Worm (Caenorhabditis elegans): ENCODE measurements around the gene pho-13.

The pho-13 gene

ce11 chrII:8789828-8790558 is 16.8 kb downstream of the pho-13 start, which contains the start of gene F07H5.13 (continued):
- TF ChIP-seq ceh-88 (GFP tag; IDR thresholded peaks at IDR 0.05) (no peak), mep-1 (tag; optimal IDR thresholded peaks at IDR 0.05) (no peak), grh-1 (GFP tag; IDR thresholded peaks at IDR 0.05) (no peak), ceh-90 (tag; optimal IDR thresholded peaks at IDR 0.05) (no peak), hlh-4 (tag; optimal IDR thresholded peaks at IDR 0.05) (no peak), hpl-2 (GFP tag; optimal IDR thresholded peaks at IDR 0.05) (no peak), nhr-47 (tag; optimal IDR thresholded peaks at IDR 0.05) (peak; percentile 58), aly-2 (tag; optimal IDR thresholded peaks at IDR 0.05) (peak; percentile 83), pqm-1 (tag; optimal IDR thresholded peaks at IDR 0.05) (no peak), blmp-1 (tag; optimal IDR thresholded peaks at IDR 0.05) (peak; percentile 9), nhr-84 (tag; optimal IDR thresholded peaks at IDR 0.05) (no peak), nhr-77 (tag; optimal IDR thresholded peaks at IDR 0.05) (no peak), tlp-1 (tag; optimal IDR thresholded peaks at IDR 0.05) (no peak), hlh-17 (GFP tag; optimal IDR thresholded peaks at IDR 0.05; ENCODE audit: borderline replicate concordance) (no peak), mab-9 (GFP tag; IDR thresholded peaks at IDR 0.05) (no peak), unc-98 (GFP tag; IDR thresholded peaks at IDR 0.05) (no peak), lir-3 (tag; optimal IDR thresholded peaks at IDR 0.05; ENCODE audit: poor library complexity) (no peak), sptf-1 (tag; optimal IDR thresholded peaks at IDR 0.05) (no peak), dsc-1 (tag; optimal IDR thresholded peaks at IDR 0.05) (peak; percentile 22), ceh-82 (tag; optimal IDR thresholded peaks at IDR 0.05) (no peak), unc-86 (tag; optimal IDR thresholded peaks at IDR 0.05) (no peak), ces-1 (GFP tag; optimal IDR thresholded peaks at IDR 0.05) (no peak), xbp-1 (tag; optimal IDR thresholded peaks at IDR 0.05) (no peak)

- TF ChIP-seq nhr-85 (tag) (peak; percentile 64), grh-1 (GFP tag; IDR thresholded peaks at IDR 0.05) (no peak)
Observed at ce11 chrII:8788752-8789151, 18.1 kb downstream of the pho-13 start.

ce11 chrII:8787376-8787775 is 19.4 kb downstream of the pho-13 start:
- peak; percentile 99 for TF ChIP-seq fkh-8 (tag; optimal IDR thresholded peaks at IDR 0.05)
- peak; percentile 23 for TF ChIP-seq lin-15B (tag; optimal IDR thresholded peaks at IDR 0.05)
- no peak for TF ChIP-seq unc-30 (tag; optimal IDR thresholded peaks at IDR 0.05)
- peak; percentile 99 for TF ChIP-seq nhr-85 (tag)
- no peak for TF ChIP-seq hlh-4 (tag; optimal IDR thresholded peaks at IDR 0.05)
- peak; percentile 89 for TF ChIP-seq nhr-237 (tag; optimal IDR thresholded peaks at IDR 0.05)
- TF ChIP-seq ama-1 (optimal IDR thresholded peaks at IDR 0.05), result peak; percentile 96
- TF ChIP-seq unc-62 (GFP tag; optimal IDR thresholded peaks at IDR 0.05), result no peak
- TF ChIP-seq nhr-11 (tag; optimal IDR thresholded peaks at IDR 0.05), result peak; percentile 94
- peak; percentile 98 for TF ChIP-seq mep-1 (tag; optimal IDR thresholded peaks at IDR 0.05)
- TF ChIP-seq pag-3 (tag; optimal IDR thresholded peaks at IDR 0.05; ENCODE audit: borderline replicate concordance, insufficient read depth), result no peak
- TF ChIP-seq nhr-84 (tag; optimal IDR thresholded peaks at IDR 0.05), result no peak
- peak in 1 of 2 experiments; percentile 94 for TF ChIP-seq mdl-1 (tag; optimal IDR thresholded peaks at IDR 0.05)
- TF ChIP-seq lin-39 (tag; optimal IDR thresholded peaks at IDR 0.05), result peak; percentile 87
- peak; percentile 94 for TF ChIP-seq irx-1 (tag; optimal IDR thresholded peaks at IDR 0.05)
- peak; percentile 85 for TF ChIP-seq sox-4 (tag; optimal IDR thresholded peaks at IDR 0.05)
- TF ChIP-seq nhr-28 (tag; optimal IDR thresholded peaks at IDR 0.05), result peak; percentile 43
- peak in 3 of 6 experiments; percentile 83 to 94 (median 86) for TF ChIP-seq elt-3 (tag; optimal IDR thresholded peaks at IDR 0.05)
- peak; percentile 96 for TF ChIP-seq dsc-1 (tag; optimal IDR thresholded peaks at IDR 0.05)
- TF ChIP-seq elt-2 (tag; optimal IDR thresholded peaks at IDR 0.05), result peak; percentile 82
- peak; percentile 94 for TF ChIP-seq ceh-8 (GFP tag; optimal IDR thresholded peaks at IDR 0.05)
- TF ChIP-seq fkh-10 (GFP tag; optimal IDR thresholded peaks at IDR 0.05), result peak; percentile 75
- TF ChIP-seq lin-35 (GFP tag; optimal IDR thresholded peaks at IDR 0.05), result peak; percentile 88 to 94
- TF ChIP-seq lin-13 (GFP tag; optimal IDR thresholded peaks at IDR 0.05), result peak; percentile 94
- peak; percentile 96 for TF ChIP-seq nhr-19 (GFP tag; conservative IDR thresholded peaks at IDR 0.05)
- TF ChIP-seq pax-3 (tag; optimal IDR thresholded peaks at IDR 0.05), result peak; percentile 93
- TF ChIP-seq ztf-11 (tag; optimal IDR thresholded peaks at IDR 0.05), result peak in 1 of 2 experiments; percentile 88
- TF ChIP-seq hlh-17 (GFP tag; optimal IDR thresholded peaks at IDR 0.05; ENCODE audit: borderline replicate concordance), result no peak
- TF ChIP-seq Y116A8C.19 (tag; optimal IDR thresholded peaks at IDR 0.05; ENCODE audit: borderline replicate concordance), result peak; percentile 33
- peak; percentile 74 for TF ChIP-seq aly-2 (tag; optimal IDR thresholded peaks at IDR 0.05)
- TF ChIP-seq jun-1 (tag; optimal IDR thresholded peaks at IDR 0.05), result peak; percentile 96

Measured in whole organism, L1 larva.